Fruit fly (Drosophila melanogaster) whole organism, embryonic: ENCODE measurements around the gene ghi.

ENCODE experiments used
- Atf-2 ChIP-seq: fragments of 200-800 bp; sonication (Bioruptor generic); optimal IDR thresholded peaks from 2 replicates; lab custom pipeline; 2016; ENCODE audit warnings: missing biosample characterization, missing genetic modification characterization
- B-H1 ChIP-seq: fragments of 200-800 bp; sonication (Bioruptor generic); IDR thresholded peaks from 3 replicates; pipeline ENCODE4 v1.3.6; 2022; ENCODE audit warnings: missing biosample characterization, missing genetic modification characterization
- Bgb ChIP-seq: fragments of 200-800 bp; sonication (Bioruptor generic); IDR thresholded peaks from 2 replicates; pipeline ENCODE4 v1.3.6; 2022; ENCODE audit warnings: missing biosample characterization, missing genetic modification characterization; ENCODE audit not compliant: partially characterized antibody
- CG10321 ChIP-seq: fragments of 200-800 bp; sonication (Bioruptor generic); IDR thresholded peaks from 2 replicates; pipeline ENCODE4 v1.3.6; 2022; ENCODE audit warnings: missing biosample characterization, missing genetic modification characterization
- CG10565 ChIP-seq: fragments of 200-800 bp; sonication (Bioruptor generic); optimal IDR thresholded peaks from 3 replicates; lab custom pipeline; 2016; ENCODE audit warnings: missing biosample characterization, mild to moderate bottlenecking, missing genetic modification characterization
- CG11085 ChIP-seq: fragments of 200-800 bp; sonication (Bioruptor generic); IDR thresholded peaks from 2 replicates; pipeline ENCODE4 v1.3.6; 2022; ENCODE audit warnings: missing biosample characterization, missing genetic modification characterization
- CG11560 ChIP-seq: fragments of 200-800 bp; sonication (Bioruptor generic); IDR thresholded peaks from 3 replicates; pipeline ENCODE4 v1.3.6; 2022; ENCODE audit warnings: missing biosample characterization, missing genetic modification characterization
- CG12155 ChIP-seq: fragments of 200-800 bp; sonication (Bioruptor generic); optimal IDR thresholded peaks from 3 replicates; lab custom pipeline; 2016; ENCODE audit warnings: missing biosample characterization, missing genetic modification characterization
- CG12236 ChIP-seq: fragments of 200-800 bp; sonication (Bioruptor generic); optimal IDR thresholded peaks from 2 replicates; lab custom pipeline; 2016; ENCODE audit warnings: missing biosample characterization, missing genetic modification characterization
- CG12391 ChIP-seq: fragments of 200-800 bp; sonication (Bioruptor generic); optimal IDR thresholded peaks from 3 replicates; lab custom pipeline; 2018; ENCODE audit warnings: missing biosample characterization, mild to moderate bottlenecking, missing genetic modification characterization, moderate library complexity
- CG13123 ChIP-seq: fragments of 200-800 bp; sonication (Bioruptor generic); optimal IDR thresholded peaks from 2 replicates; lab custom pipeline; 2016; ENCODE audit warnings: missing biosample characterization, missing genetic modification characterization
- CG13287 ChIP-seq: fragments of 200-800 bp; sonication (Bioruptor generic); IDR thresholded peaks from 2 replicates; pipeline ENCODE4 v1.3.6; 2022; ENCODE audit warnings: missing biosample characterization, missing genetic modification characterization; ENCODE audit not compliant: partially characterized antibody
- CG13775 ChIP-seq: fragments of 200-800 bp; sonication (Bioruptor generic); optimal IDR thresholded peaks from 3 replicates; lab custom pipeline; 2017; ENCODE audit warnings: missing biosample characterization, mild to moderate bottlenecking, missing genetic modification characterization
- CG17612 ChIP-seq: fragments of 200-800 bp; sonication (Bioruptor generic); IDR thresholded peaks from 2 replicates; pipeline ENCODE4 v1.3.6; 2022; ENCODE audit warnings: missing biosample characterization, missing genetic modification characterization
- CG1792 ChIP-seq: fragments of 200-800 bp; sonication (Bioruptor generic); optimal IDR thresholded peaks from 2 replicates; lab custom pipeline; 2016; ENCODE audit warnings: missing biosample characterization, missing genetic modification characterization
- CG18764 ChIP-seq: fragments of 200-800 bp; sonication (Bioruptor generic); optimal IDR thresholded peaks from 3 replicates; lab custom pipeline; 2016; ENCODE audit warnings: missing biosample characterization, missing genetic modification characterization
- CG2120 ChIP-seq: fragments of 200-800 bp; sonication (Bioruptor generic); optimal IDR thresholded peaks from 3 replicates; lab custom pipeline; 2016; ENCODE audit warnings: missing biosample characterization, missing genetic modification characterization
- CG30403 ChIP-seq: fragments of 200-800 bp; sonication (Bioruptor generic); optimal IDR thresholded peaks from 3 replicates; lab custom pipeline; 2016; ENCODE audit warnings: missing biosample characterization, missing genetic modification characterization
- CG3407 ChIP-seq: fragments of 200-800 bp; sonication (Bioruptor generic); optimal IDR thresholded peaks from 2 replicates; lab custom pipeline; 2018; ENCODE audit warnings: missing biosample characterization, mild to moderate bottlenecking, missing genetic modification characterization
- CG3995 ChIP-seq: fragments of 200-800 bp; sonication (Bioruptor generic); optimal IDR thresholded peaks from 3 replicates; lab custom pipeline; 2016; ENCODE audit warnings: missing biosample characterization, missing genetic modification characterization
- CG6854 ChIP-seq: fragments of 200-800 bp; sonication (Bioruptor generic); optimal IDR thresholded peaks from 3 replicates; lab custom pipeline; 2017; ENCODE audit warnings: missing biosample characterization, mild to moderate bottlenecking, missing genetic modification characterization
- CG7556 ChIP-seq: fragments of 200-800 bp; sonication (Bioruptor generic); optimal IDR thresholded peaks from 2 replicates; lab custom pipeline; 2017; ENCODE audit warnings: missing biosample characterization, mild to moderate bottlenecking, missing genetic modification characterization
- CG8290 ChIP-seq, 3 experiments: fragments of 200-800 bp; sonication (Bioruptor generic); optimal IDR thresholded peaks; 2 replicates each; lab custom pipeline; 2016 to 2019; ENCODE audit warnings: missing biosample characterization in 3 of 3, missing genetic modification characterization in 3 of 3, mild to moderate bottlenecking in 2 of 3, moderate library complexity in 1 of 3
- D19A ChIP-seq: fragments of 200-800 bp; optimal IDR thresholded peaks from 3 replicates; lab custom pipeline; 2019; ENCODE audit warnings: missing biosample characterization, mild to moderate bottlenecking, missing genetic modification characterization, moderate library complexity
- Dek ChIP-seq: fragments of 200-800 bp; sonication (Bioruptor generic); optimal IDR thresholded peaks from 3 replicates; lab custom pipeline; 2019; ENCODE audit warnings: missing biosample characterization, mild to moderate bottlenecking, missing genetic modification characterization, moderate library complexity
- Gug ChIP-seq: fragments of 200-800 bp; sonication (Bioruptor generic); IDR thresholded peaks from 4 replicates; pipeline ENCODE4 v1.3.6; 2022; ENCODE audit warnings: missing biosample characterization, missing genetic modification characterization
- H15 ChIP-seq: fragments of 200-800 bp; sonication (Bioruptor generic); IDR thresholded peaks from 3 replicates; pipeline ENCODE4 v1.3.6; 2022; ENCODE audit warnings: missing biosample characterization, missing genetic modification characterization
- HHEX ChIP-seq: fragments of 200-800 bp; sonication (Bioruptor generic); optimal IDR thresholded peaks from 3 replicates; lab custom pipeline; 2017; ENCODE audit warnings: missing biosample characterization, mild to moderate bottlenecking, missing genetic modification characterization, missing genetic modification reagents
- Lpt ChIP-seq: fragments of >200 bp; optimal IDR thresholded peaks from 2 replicates; lab custom pipeline; 2018; ENCODE audit warnings: missing biosample characterization, missing genetic modification characterization
- Mrtf ChIP-seq: fragments of 200-800 bp; sonication (Bioruptor generic); IDR thresholded peaks from 3 replicates; pipeline ENCODE4 v1.3.6; 2022; ENCODE audit warnings: missing biosample characterization, missing genetic modification characterization
- Rx ChIP-seq: fragments of 200-800 bp; sonication (Bioruptor generic); IDR thresholded peaks from 2 replicates; pipeline ENCODE4 v1.3.6; 2022; ENCODE audit warnings: missing biosample characterization, missing genetic modification characterization
- Sry-δ ChIP-seq: fragments of 200-800 bp; sonication (Bioruptor generic); optimal IDR thresholded peaks from 2 replicates; lab custom pipeline; 2016; ENCODE audit warnings: missing biosample characterization, missing genetic modification characterization
- Ssrp ChIP-seq: fragments of 200-800 bp; sonication (Bioruptor generic); optimal IDR thresholded peaks from 2 replicates; lab custom pipeline; 2018; ENCODE audit warnings: missing biosample characterization, mild to moderate bottlenecking, missing genetic modification characterization, moderate library complexity
- YL-1 ChIP-seq: fragments of 200-800 bp; sonication (Bioruptor generic); optimal IDR thresholded peaks from 3 replicates; lab custom pipeline; 2017; ENCODE audit warnings: missing biosample characterization, mild to moderate bottlenecking, missing genetic modification characterization
- ab ChIP-seq: fragments of 200-800 bp; sonication (Bioruptor generic); optimal IDR thresholded peaks from 2 replicates; lab custom pipeline; 2016; ENCODE audit warnings: missing biosample characterization, missing genetic modification characterization
- abd-A ChIP-seq: fragments of 200-800 bp; sonication (Bioruptor generic); optimal IDR thresholded peaks from 3 replicates; lab custom pipeline; 2019; ENCODE audit warnings: missing biosample characterization, mild to moderate bottlenecking, missing genetic modification characterization, moderate library complexity
- cato ChIP-seq: fragments of 200-800 bp; sonication (Bioruptor generic); optimal IDR thresholded peaks from 2 replicates; lab custom pipeline; 2016; ENCODE audit warnings: missing biosample characterization, missing genetic modification characterization, borderline replicate concordance
- chn ChIP-seq: fragments of 200-800 bp; sonication (Bioruptor generic); optimal IDR thresholded peaks from 2 replicates; lab custom pipeline; 2016; ENCODE audit warnings: missing biosample characterization, missing genetic modification characterization
- dmrt11E ChIP-seq: fragments of 200-800 bp; sonication (Bioruptor generic); optimal IDR thresholded peaks from 3 replicates; lab custom pipeline; 2018; ENCODE audit warnings: missing biosample characterization, mild to moderate bottlenecking, missing genetic modification characterization, moderate library complexity
- ewg ChIP-seq: fragments of 200-800 bp; sonication (Bioruptor generic); optimal IDR thresholded peaks from 3 replicates; lab custom pipeline; 2017; ENCODE audit warnings: mild to moderate bottlenecking, missing biosample characterization, missing genetic modification reagents, missing genetic modification characterization
- fd96Cb ChIP-seq: fragments of 200-800 bp; sonication (Bioruptor generic); optimal IDR thresholded peaks from 2 replicates; lab custom pipeline; 2018; ENCODE audit warnings: missing biosample characterization, mild to moderate bottlenecking, missing genetic modification characterization, moderate library complexity
- gcm ChIP-seq: fragments of 200-800 bp; sonication (Bioruptor generic); optimal IDR thresholded peaks from 2 replicates; lab custom pipeline; 2019; ENCODE audit warnings: missing biosample characterization, mild to moderate bottlenecking, missing genetic modification characterization, moderate library complexity
- h ChIP-seq: fragments of >200 bp; optimal IDR thresholded peaks from 2 replicates; lab custom pipeline; 2017
- jigr1 ChIP-seq: fragments of 200-800 bp; sonication (Bioruptor generic); IDR thresholded peaks from 3 replicates; pipeline ENCODE4 v1.3.6; 2022; ENCODE audit warnings: missing biosample characterization, missing genetic modification characterization
- org-1 ChIP-seq: fragments of 200-800 bp; sonication (Bioruptor generic); optimal IDR thresholded peaks from 2 replicates; lab custom pipeline; 2017; ENCODE audit warnings: missing biosample characterization, missing genetic modification characterization
- otp ChIP-seq: fragments of 200-800 bp; sonication (Bioruptor generic); IDR thresholded peaks from 3 replicates; pipeline ENCODE4, ENCODE4 v1.3.6; 2022; ENCODE audit warnings: missing biosample characterization, missing genetic modification characterization
- p53 ChIP-seq: fragments of 200-800 bp; sonication (Bioruptor generic); optimal IDR thresholded peaks from 2 replicates; lab custom pipeline; 2016; ENCODE audit warnings: missing biosample characterization, missing genetic modification characterization
- sens-2 ChIP-seq: fragments of 200-800 bp; sonication (Bioruptor generic); IDR thresholded peaks from 2 replicates; pipeline ENCODE4 v1.3.6; 2022; ENCODE audit warnings: missing biosample characterization, missing genetic modification characterization
- sob ChIP-seq: fragments of 200-800 bp; sonication (Bioruptor generic); IDR thresholded peaks from 2 replicates; pipeline ENCODE4 v1.3.6; 2022; ENCODE audit warnings: missing biosample characterization, missing genetic modification characterization
- wdn ChIP-seq: fragments of 200-800 bp; sonication (Bioruptor generic); IDR thresholded peaks from 2 replicates; pipeline ENCODE4 v1.3.6; 2022; ENCODE audit warnings: missing biosample characterization, missing genetic modification characterization

The ghi gene

dm6 chr3L:9462247-9462769, 10.6 kb downstream of the ghi start (continued):
- peak; percentile 89 for TF ChIP-seq org-1
- peak; percentile 69 for TF ChIP-seq Rx
- peak; percentile 36; the same call in 1 of the 2 replicates for TF ChIP-seq Bgb (GFP tag; lab: Robert Waterston, UW)
- peak; percentile 32 for TF ChIP-seq abd-A (tag; lab: Kevin White, UChicago)
- TF ChIP-seq Lpt (GFP tag; lab: Kevin White, UChicago) = no peak
- peak; percentile 93 for TF ChIP-seq CG30403
- TF ChIP-seq Sry-δ (GFP tag; lab: Kevin White, UChicago) = peak; percentile 15
- peak; percentile 48 for TF ChIP-seq CG3995 (GFP tag; lab: Kevin White, UChicago)
- TF ChIP-seq D19A = peak; percentile 92
- TF ChIP-seq H15 (GFP tag; lab: Robert Waterston, UW) = peak; percentile 58; the same call in 1 of the 3 replicates
- TF ChIP-seq CG3407 = peak; percentile 87
- peak; percentile 96 for TF ChIP-seq CG7556
- peak; percentile 61 for TF ChIP-seq CG13123 (GFP tag; lab: Kevin White, UChicago)
- TF ChIP-seq ab (GFP tag; lab: Kevin White, UChicago) = no peak
- peak; percentile 45; the same call in 1 of the 2 replicates for TF ChIP-seq CG11085
- TF ChIP-seq CG2120 (GFP tag; lab: Kevin White, UChicago) = peak; percentile 82
- TF ChIP-seq sens-2 (GFP tag; lab: Robert Waterston, UW) = peak; percentile 58; the same call in 1 of the 2 replicates
- TF ChIP-seq CG8290 (GFP tag; optimal IDR thresholded peaks at IDR 0.05; lab: Kevin White, UChicago) = peak; percentile 75
- TF ChIP-seq CG8290 (tag; optimal IDR thresholded peaks at IDR 0.05; lab: Kevin White, UChicago) = peak; percentile 54 to 77
- TF ChIP-seq CG12236 (GFP tag; lab: Kevin White, UChicago) = peak; percentile 60
- peak; percentile 69 for TF ChIP-seq ewg
- TF ChIP-seq HHEX (GFP tag; lab: Kevin White, UChicago) = peak; percentile 83
- peak; percentile 10; the same call in 1 of the 2 replicates for TF ChIP-seq CG10321 (GFP tag; lab: Robert Waterston, UW)
- TF ChIP-seq Dek (tag; lab: Kevin White, UChicago) = peak; percentile 89
- TF ChIP-seq CG11560 (tag; lab: Robert Waterston, UW) = 0 out of 3 replicates have a peak, but pooled peaks have one; percentile 28
- no peak for TF ChIP-seq h (lab: Kevin White, UChicago)
- peak; percentile 70 for TF ChIP-seq cato (GFP tag; lab: Kevin White, UChicago)
- peak; percentile 50 for TF ChIP-seq wdn (GFP tag; lab: Robert Waterston, UW)
- peak; percentile 41 for TF ChIP-seq CG1792 (GFP tag; lab: Kevin White, UChicago)
- TF ChIP-seq fd96Cb (tag; lab: Kevin White, UChicago) = peak; percentile 90
- TF ChIP-seq sob (GFP tag; lab: Robert Waterston, UW) = peak; percentile 74
- TF ChIP-seq Mrtf (GFP tag; lab: Robert Waterston, UW) = peak; percentile 65; the same call in 1 of the 3 replicates
- peak; percentile 96 for TF ChIP-seq CG12391 (tag; lab: Kevin White, UChicago)
- TF ChIP-seq B-H1 (GFP tag; lab: Robert Waterston, UW) = peak; percentile 75
- peak; percentile 59 for TF ChIP-seq CG12155 (GFP tag; lab: Kevin White, UChicago)
- peak; percentile 16; the same call in 1 of the 2 replicates for TF ChIP-seq CG13287 (GFP tag; lab: Robert Waterston, UW)
- TF ChIP-seq jigr1 (GFP tag; lab: Robert Waterston, UW) = 0 out of 3 replicates have a peak, but pooled peaks have one; percentile 30
- TF ChIP-seq Gug (GFP tag; lab: Robert Waterston, UW) = no peak
- peak; percentile 60 for TF ChIP-seq p53 (GFP tag; lab: Kevin White, UChicago)
- TF ChIP-seq CG10565 = peak; percentile 28
- peak; percentile 94 for TF ChIP-seq dmrt11E
- TF ChIP-seq gcm (GFP tag; lab: Kevin White, UChicago) = peak; percentile 95
- TF ChIP-seq CG17612 (GFP tag; lab: Robert Waterston, UW) = no peak
- TF ChIP-seq chn (GFP tag; lab: Kevin White, UChicago) = peak; percentile 69
- peak; percentile 91 for TF ChIP-seq Ssrp (tag; lab: Kevin White, UChicago)
- peak; percentile 52 for TF ChIP-seq YL-1 (GFP tag; lab: Kevin White, UChicago)
- peak; percentile 92 for TF ChIP-seq CG6854 (GFP tag; lab: Kevin White, UChicago)
- peak; percentile 79 for TF ChIP-seq CG18764 (GFP tag; lab: Kevin White, UChicago)
- TF ChIP-seq CG13775 (GFP tag; lab: Kevin White, UChicago) = peak; percentile 90
- peak; percentile 72 for TF ChIP-seq Atf-2
- TF ChIP-seq otp = peak; percentile 66; the same call in 2 of the 3 replicates
